Fruit fly (Drosophila melanogaster): ENCODE data around the gene CG5412.

CG5412 gene

DNA sequence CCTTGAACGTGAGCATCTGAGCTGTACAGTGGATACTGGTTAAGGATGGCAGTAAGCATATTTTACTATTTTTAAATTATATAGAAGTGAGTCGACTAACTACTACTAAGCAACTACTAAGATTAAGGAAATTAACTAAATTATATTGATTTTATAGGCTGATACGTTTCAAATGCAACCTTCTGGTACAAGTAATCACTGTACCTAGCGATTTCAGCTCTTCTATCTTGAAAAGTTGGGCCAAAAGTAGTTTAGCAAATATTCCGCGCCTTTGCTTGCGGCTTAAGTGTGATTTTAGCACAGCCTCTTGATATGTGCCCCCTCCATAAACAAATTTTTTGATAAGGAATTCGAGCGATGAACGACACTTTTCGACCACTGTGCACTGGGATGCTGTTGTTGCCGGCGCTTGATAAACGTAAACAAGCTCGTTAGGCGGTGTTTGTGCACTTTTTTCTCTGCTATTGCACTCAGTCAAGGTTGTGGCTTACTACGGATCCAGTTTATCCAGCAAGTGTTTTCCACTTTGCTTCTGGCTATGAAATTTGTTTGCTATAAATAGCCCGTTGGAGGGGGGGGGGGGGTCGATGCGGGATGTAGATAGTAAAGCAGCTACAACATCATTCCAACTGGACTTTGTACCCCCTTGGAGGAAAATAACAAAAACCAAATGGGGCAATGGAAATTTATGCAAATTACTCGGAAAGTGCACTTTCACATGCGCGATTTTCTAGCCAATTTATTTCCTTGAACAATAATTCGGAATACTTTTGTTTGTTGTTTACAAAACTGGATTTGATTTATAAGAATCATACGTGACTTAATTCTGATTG lies 20.4 kb upstream of the CG5412 start (continued):
- TF ChIP-seq sna (GFP tag; IDR thresholded peaks at IDR 0.05; ENCODE audit: partially characterized antibody) = no peak
- TF ChIP-seq CG15696 (tag; optimal IDR thresholded peaks at IDR 0.05) = peak; percentile 11
- TF ChIP-seq CG3407 (GFP tag; optimal IDR thresholded peaks at IDR 0.05) = no peak
- TF ChIP-seq CG8924 (tag; optimal IDR thresholded peaks at IDR 0.05) = peak; percentile 74
- TF ChIP-seq CG31388 (GFP tag; optimal IDR thresholded peaks at IDR 0.05) = peak; percentile 41
- peak; percentile 49; the same call in 1 of the 3 replicates for TF ChIP-seq CG3726 (GFP tag; IDR thresholded peaks at IDR 0.05)
- TF ChIP-seq Dp (GFP tag; optimal IDR thresholded peaks at IDR 0.05) = no peak
- TF ChIP-seq Tbp (GFP tag; optimal IDR thresholded peaks at IDR 0.05) = no peak
- no peak for TF ChIP-seq CG7745 (tag; optimal IDR thresholded peaks at IDR 0.05)
- 0 out of 2 replicates have a peak, but pooled peaks have one; percentile 29 for TF ChIP-seq Poxn (GFP tag; IDR thresholded peaks at IDR 0.05)
- peak; percentile 65 for TF ChIP-seq CoRest (tag; optimal IDR thresholded peaks at IDR 0.05)
- peak; percentile 70 for TF ChIP-seq ara (GFP tag; IDR thresholded peaks at IDR 0.05)
- TF ChIP-seq pita (GFP tag; optimal IDR thresholded peaks at IDR 0.05) = no peak
- no peak for TF ChIP-seq br (optimal IDR thresholded peaks at IDR 0.05)
- peak; percentile 80 for TF ChIP-seq CG6272 (GFP tag; IDR thresholded peaks at IDR 0.05)
- no peak for TF ChIP-seq CG30020 (tag; optimal IDR thresholded peaks at IDR 0.05)
- TF ChIP-seq Hey (tag; optimal IDR thresholded peaks at IDR 0.05) = no peak
- TF ChIP-seq wek (GFP tag; optimal IDR thresholded peaks at IDR 0.05) = no peak
- TF ChIP-seq CG9727 (GFP tag; optimal IDR thresholded peaks at IDR 0.05) = peak; percentile 67
- TF ChIP-seq CG32772 (GFP tag; IDR thresholded peaks at IDR 0.05) = peak; percentile 69
- peak; percentile 89 for TF ChIP-seq CG14441 (GFP tag; IDR thresholded peaks at IDR 0.05)
- peak; percentile 47 for TF ChIP-seq pho (GFP tag; optimal IDR thresholded peaks at IDR 0.05)
- TF ChIP-seq slp2 (GFP tag; optimal IDR thresholded peaks at IDR 0.05) = peak; percentile 1
- TF ChIP-seq GATAe (GFP tag; conservative IDR thresholded peaks at IDR 0.05) = peak; percentile 58; the same call in 1 of the 2 replicates
- TF ChIP-seq CG7271 (tag; optimal IDR thresholded peaks at IDR 0.05) = no peak
- TF ChIP-seq gt (GFP tag; IDR thresholded peaks at IDR 0.05) = 0 out of 2 replicates have a peak, but pooled peaks have one; percentile 20
- TF ChIP-seq grn (GFP tag; optimal IDR thresholded peaks at IDR 0.05) = no peak
- TF ChIP-seq Hr39 (optimal IDR thresholded peaks at IDR 0.05) = no peak
- no peak for TF ChIP-seq B-H2 (GFP tag; optimal IDR thresholded peaks at IDR 0.05)
- TF ChIP-seq chif (GFP tag; optimal IDR thresholded peaks at IDR 0.05) = no peak
- TF ChIP-seq Opbp (GFP tag; IDR thresholded peaks at IDR 0.05; ENCODE audit: partially characterized antibody) = no peak
- peak; percentile 69 for TF ChIP-seq CG3995 (GFP tag; optimal IDR thresholded peaks at IDR 0.05)
- TF ChIP-seq cg (GFP tag; optimal IDR thresholded peaks at IDR 0.05) = no peak
- peak; percentile 68 for TF ChIP-seq danr (GFP tag; IDR thresholded peaks at IDR 0.05)
- no peak for TF ChIP-seq Vsx1 (GFP tag; optimal IDR thresholded peaks at IDR 0.05)
- peak; percentile 26 for TF ChIP-seq CG11723 (GFP tag; optimal IDR thresholded peaks at IDR 0.05)
- TF ChIP-seq hth (optimal IDR thresholded peaks at IDR 0.05) = no peak
- TF ChIP-seq phol (tag; optimal IDR thresholded peaks at IDR 0.05) = peak; percentile 60
- no peak for TF ChIP-seq CG4617 (GFP tag; optimal IDR thresholded peaks at IDR 0.05; ENCODE audit: borderline replicate concordance)
- no peak for TF ChIP-seq CG17802 (tag; optimal IDR thresholded peaks at IDR 0.05)
- TF ChIP-seq CG1832 (GFP tag; optimal IDR thresholded peaks at IDR 0.05) = no peak
- TF ChIP-seq Ravus (GFP tag; IDR thresholded peaks at IDR 0.05) = peak; percentile 78
- TF ChIP-seq bowl (GFP tag; IDR thresholded peaks at IDR 0.05) = peak; percentile 43; the same call in 1 of the 2 replicates
- no peak for TF ChIP-seq CG9609 (GFP tag; optimal IDR thresholded peaks at IDR 0.05)
- no peak for TF ChIP-seq dm (GFP tag; optimal IDR thresholded peaks at IDR 0.05)
- TF ChIP-seq Ets97D (GFP tag; optimal IDR thresholded peaks at IDR 0.05) = no peak
- TF ChIP-seq CG10321 (GFP tag; IDR thresholded peaks at IDR 0.05) = no peak
- TF ChIP-seq dati (GFP tag; IDR thresholded peaks at IDR 0.05) = no peak
- TF ChIP-seq tup (GFP tag; optimal IDR thresholded peaks at IDR 0.05) = no peak
- TF ChIP-seq CG8765 (GFP tag; IDR thresholded peaks at IDR 0.05) = peak; percentile 50; the same call in 1 of the 2 replicates

Measured in whole organism, embryonic.